Worm (Caenorhabditis elegans) whole organism, late embryonic: Measurements from ENCODE around the gene glb-7.

Source experiments
- C08G9.2 ChIP-seq: sonication (generic microtip); optimal IDR thresholded peaks from 2 replicates; lab custom pipeline; 2016; ENCODE audit warnings: mild to moderate bottlenecking, missing genetic modification characterization, moderate library complexity, missing compliant biosample characterization
- K02D7.2 ChIP-seq: sonication (generic microtip); optimal IDR thresholded peaks from 2 replicates; lab custom pipeline; 2017; ENCODE audit warnings: mild to moderate bottlenecking, missing genetic modification characterization, missing compliant biosample characterization
- K09A11.1 ChIP-seq: sonication (generic microtip); optimal IDR thresholded peaks from 2 replicates; lab custom pipeline; 2017; ENCODE audit warnings: antibody characterized with exemption, mild to moderate bottlenecking, missing genetic modification characterization, missing compliant biosample characterization; ENCODE audit not compliant: insufficient read depth
- T23F11.4 ChIP-seq: fragments of 200-800 bp; sonication (Bioruptor generic); optimal IDR thresholded peaks from 2 replicates; lab custom pipeline; 2018; ENCODE audit warnings: mild to moderate bottlenecking, missing genetic modification characterization, missing compliant biosample characterization
- Y22D7AL.16 ChIP-seq: sonication (generic microtip); optimal IDR thresholded peaks from 2 replicates; lab custom pipeline; 2016; ENCODE audit warnings: missing genetic modification characterization, missing compliant biosample characterization
- ahr-1 ChIP-seq: sonication (generic microtip); optimal IDR thresholded peaks from 2 replicates; lab custom pipeline; 2016; ENCODE audit warnings: missing genetic modification characterization, missing compliant biosample characterization
- ama-1 ChIP-seq: fragments of 150-350 bp; optimal IDR thresholded peaks from 2 replicates; lab custom pipeline; 2014
- ceh-18 ChIP-seq: sonication (generic microtip); optimal IDR thresholded peaks from 2 replicates; lab custom pipeline; 2016; ENCODE audit warnings: missing genetic modification characterization, missing compliant biosample characterization
- ceh-19 ChIP-seq: fragments of 200-800 bp; sonication (Bioruptor generic); optimal IDR thresholded peaks from 2 replicates; lab custom pipeline; 2018; ENCODE audit warnings: mild to moderate bottlenecking, missing genetic modification characterization, missing compliant biosample characterization
- ceh-24 ChIP-seq: sonication (generic microtip); optimal IDR thresholded peaks from 2 replicates; lab custom pipeline; 2016; ENCODE audit warnings: mild to moderate bottlenecking, missing genetic modification characterization, missing compliant biosample characterization
- ceh-30 ChIP-seq: fragments of 150-350 bp; optimal IDR thresholded peaks from 2 replicates; lab custom pipeline; 2014; ENCODE audit warnings: missing biosample characterization, missing genetic modification characterization
- ceh-45 ChIP-seq: fragments of 200-800 bp; sonication (Bioruptor generic); IDR thresholded peaks from 2 replicates; pipeline ENCODE4 v1.3.6; 2022; ENCODE audit warnings: missing genetic modification reagents, missing genetic modification characterization, missing compliant biosample characterization
- ceh-6 ChIP-seq: fragments of 200-800 bp; sonication (Bioruptor generic); optimal IDR thresholded peaks from 2 replicates; lab custom pipeline; 2018; ENCODE audit warnings: mild to moderate bottlenecking, missing genetic modification characterization, missing compliant biosample characterization
- dmd-4 ChIP-seq: sonication (generic microtip); optimal IDR thresholded peaks from 2 replicates; lab custom pipeline; 2016; ENCODE audit warnings: borderline replicate concordance, missing genetic modification characterization, missing compliant biosample characterization
- dve-1 ChIP-seq: sonication (generic microtip); optimal IDR thresholded peaks from 2 replicates; lab custom pipeline; 2017; ENCODE audit warnings: antibody characterized with exemption, mild to moderate bottlenecking, missing genetic modification characterization, missing compliant biosample characterization
- fkh-10 ChIP-seq: fragments of 150-350 bp; optimal IDR thresholded peaks from 2 replicates; lab custom pipeline; 2014; ENCODE audit warnings: missing biosample characterization, missing genetic modification reagents, missing genetic modification characterization
- fkh-6 ChIP-seq: sonication (generic microtip); optimal IDR thresholded peaks from 2 replicates; lab custom pipeline; 2016; ENCODE audit warnings: missing genetic modification characterization, missing compliant biosample characterization
- gmeb-2 ChIP-seq: sonication (generic microtip); optimal IDR thresholded peaks from 2 replicates; lab custom pipeline; 2016; ENCODE audit warnings: missing genetic modification characterization, inconsistent platforms, missing compliant biosample characterization
- hlh-15 ChIP-seq: sonication (generic microtip); optimal IDR thresholded peaks from 2 replicates; lab custom pipeline; 2016; ENCODE audit warnings: missing genetic modification characterization, missing compliant biosample characterization
- hlh-8 ChIP-seq: sonication (generic microtip); optimal IDR thresholded peaks from 2 replicates; lab custom pipeline; 2016; ENCODE audit warnings: missing genotype, missing genetic modification characterization, missing compliant biosample characterization
- lim-6 ChIP-seq: sonication (generic microtip); optimal IDR thresholded peaks from 2 replicates; lab custom pipeline; 2016; ENCODE audit warnings: missing genetic modification characterization, missing compliant biosample characterization
- lin-11 ChIP-seq: fragments of 200-800 bp; sonication (Bioruptor generic); optimal IDR thresholded peaks from 2 replicates; lab custom pipeline; 2018; ENCODE audit warnings: mild to moderate bottlenecking, missing genetic modification characterization, missing compliant biosample characterization
- nhr-11 ChIP-seq: fragments of 150-350 bp; optimal IDR thresholded peaks from 2 replicates; lab custom pipeline; 2014; ENCODE audit warnings: missing biosample characterization, missing genetic modification characterization
- nhr-232 ChIP-seq: sonication (generic microtip); optimal IDR thresholded peaks from 2 replicates; lab custom pipeline; 2016; ENCODE audit warnings: missing genetic modification characterization, missing compliant biosample characterization
- npax-4 ChIP-seq: sonication (generic microtip); optimal IDR thresholded peaks from 2 replicates; lab custom pipeline; 2016; ENCODE audit warnings: missing genetic modification characterization, missing compliant biosample characterization
- odd-2 ChIP-seq: sonication (generic microtip); optimal IDR thresholded peaks from 2 replicates; lab custom pipeline; 2017; ENCODE audit warnings: antibody characterized with exemption, mild to moderate bottlenecking, missing genetic modification characterization, missing compliant biosample characterization
- pax-1 ChIP-seq: fragments of 150-350 bp; optimal IDR thresholded peaks from 2 replicates; lab custom pipeline; 2014; ENCODE audit warnings: missing biosample characterization, missing genetic modification characterization
- pha-4 ChIP-seq: fragments of 150-350 bp; optimal IDR thresholded peaks from 2 replicates; lab custom pipeline; 2018; ENCODE audit warnings: missing biosample characterization, missing genetic modification reagents, missing genetic modification characterization
- ref-2 ChIP-seq: sonication (generic microtip); optimal IDR thresholded peaks from 2 replicates; lab custom pipeline; 2016; ENCODE audit warnings: missing genetic modification characterization, missing compliant biosample characterization
- sdc-2 ChIP-seq: sonication (generic microtip); optimal IDR thresholded peaks from 2 replicates; lab custom pipeline; 2016; ENCODE audit warnings: missing genotype, missing genetic modification characterization, missing compliant biosample characterization
- sox-2 ChIP-seq: fragments of 200-800 bp; sonication (Bioruptor generic); IDR thresholded peaks from 2 replicates; pipeline ENCODE4 v1.3.6; 2022; ENCODE audit warnings: missing genetic modification reagents, missing genetic modification characterization, missing compliant biosample characterization
- sox-4 ChIP-seq: sonication (generic microtip); optimal IDR thresholded peaks from 2 replicates; lab custom pipeline; 2017; ENCODE audit warnings: mild to moderate bottlenecking, missing genetic modification characterization, inconsistent platforms, missing compliant biosample characterization
- syd-9 ChIP-seq: sonication (generic microtip); optimal IDR thresholded peaks from 2 replicates; lab custom pipeline; 2016; ENCODE audit warnings: mild to moderate bottlenecking, missing genetic modification characterization, moderate library complexity, missing compliant biosample characterization
- tbx-2 ChIP-seq: sonication (generic microtip); optimal IDR thresholded peaks from 2 replicates; lab custom pipeline; 2016; ENCODE audit warnings: missing genetic modification characterization, missing compliant biosample characterization
- tbx-7 ChIP-seq: sonication (generic microtip); optimal IDR thresholded peaks from 2 replicates; lab custom pipeline; 2016; ENCODE audit warnings: missing genotype, missing genetic modification characterization, missing compliant biosample characterization
- ttx-3 ChIP-seq: sonication (generic microtip); optimal IDR thresholded peaks from 2 replicates; lab custom pipeline; 2016; ENCODE audit warnings: missing genetic modification reagents, missing genetic modification characterization, missing compliant biosample characterization
- unc-55 ChIP-seq: sonication (generic microtip); optimal IDR thresholded peaks from 2 replicates; lab custom pipeline; 2017; ENCODE audit warnings: missing biosample characterization, missing genetic modification reagents, missing genetic modification characterization
- unc-86 ChIP-seq: sonication (generic microtip); optimal IDR thresholded peaks from 2 replicates; lab custom pipeline; 2016; ENCODE audit warnings: missing genetic modification characterization, missing compliant biosample characterization
- zip-5 ChIP-seq: sonication (generic microtip); optimal IDR thresholded peaks from 2 replicates; lab custom pipeline; 2016; ENCODE audit warnings: missing genetic modification characterization, missing compliant biosample characterization
- ztf-16 ChIP-seq: sonication (generic microtip); optimal IDR thresholded peaks from 2 replicates; lab custom pipeline; 2017; ENCODE audit warnings: missing genetic modification characterization, missing compliant biosample characterization

glb-7 gene

ce11 chrIV:2083734-2084133 is 38.9 kb upstream of the glb-7 start, which contains the start of gene mca-2:
TSS of gene mca-2 (plus strand) at chrIV:2084034.
- no peak for TF ChIP-seq C08G9.2 (tag; lab: Kevin White, UChicago)
- TF ChIP-seq hlh-15, result no peak
- TF ChIP-seq K02D7.2 (tag; lab: Kevin White, UChicago), result no peak
- TF ChIP-seq ceh-30 (tag; lab: Kevin White, UChicago), result no peak

- TF ChIP-seq sdc-2 (tag; lab: Kevin White, UChicago) (no peak), ceh-24 (no peak), ceh-18 (tag; lab: Kevin White, UChicago) (no peak), ttx-3 (no peak), pha-4 (tag; lab: Kevin White, UChicago) (no peak), nhr-11 (no peak), Y22D7AL.16 (tag; lab: Kevin White, UChicago) (no peak), fkh-6 (tag; lab: Kevin White, UChicago) (no peak), odd-2 (tag; lab: Kevin White, UChicago) (no peak), syd-9 (tag; lab: Kevin White, UChicago) (no peak), ahr-1 (no peak), tbx-2 (tag; lab: Kevin White, UChicago) (no peak), ama-1 (lab: Kevin White, UChicago) (no peak), zip-5 (tag; lab: Kevin White, UChicago) (no peak)
- TF ChIP-seq, all 69 proteins: peak for 0
Measured at ce11 chrIV:2099771-2100170, 22.8 kb upstream of the glb-7 start, which contains the start of gene C23H5.11. TSS of gene C23H5.11 (minus strand) at chrIV:2099871.

- no peak for TF ChIP-seq T23F11.4 (GFP tag; lab: Kevin White, UChicago)
- no peak for TF ChIP-seq unc-86 (tag; lab: Kevin White, UChicago)
- TF ChIP-seq unc-55 (GFP tag; lab: Kevin White, UChicago), result no peak
- TF ChIP-seq tbx-7 (tag; lab: Kevin White, UChicago), result no peak
- TF ChIP-seq npax-4 (tag; lab: Kevin White, UChicago), result no peak
- TF ChIP-seq gmeb-2, result no peak
- no peak for TF ChIP-seq nhr-11
- no peak for TF ChIP-seq ttx-3
- TF ChIP-seq hlh-8 (tag; lab: Kevin White, UChicago), result no peak
- TF ChIP-seq ref-2 (tag; lab: Kevin White, UChicago), result no peak
- no peak for TF ChIP-seq ceh-6 (GFP tag; lab: Kevin White, UChicago)
- TF ChIP-seq ceh-18 (tag; lab: Kevin White, UChicago), result no peak
- TF ChIP-seq Y22D7AL.16 (tag; lab: Kevin White, UChicago), result no peak
- TF ChIP-seq lim-6 (tag; lab: Kevin White, UChicago), result no peak
- TF ChIP-seq K02D7.2 (tag; lab: Kevin White, UChicago), result no peak
- no peak for TF ChIP-seq K09A11.1 (tag; lab: Kevin White, UChicago)
- no peak for TF ChIP-seq fkh-10
- no peak for TF ChIP-seq sox-2 (GFP tag; lab: Robert Waterston, UW)
- TF ChIP-seq dmd-4 (tag; lab: Kevin White, UChicago), result no peak
- TF ChIP-seq, all 69 proteins: peak for 0
Measured at ce11 chrIV:2102793-2103192, 19.8 kb upstream of the glb-7 start, which contains the start of gene C23H5.15. TSS of gene C23H5.15 (minus strand) at chrIV:2102893.

ce11 chrIV:2106708-2107107 is 15.9 kb upstream of the glb-7 start:
- TF ChIP-seq ceh-45 (GFP tag; lab: Robert Waterston, UW) (no peak), ref-2 (tag; lab: Kevin White, UChicago) (no peak), sox-4 (tag; lab: Kevin White, UChicago) (no peak), ztf-16 (tag; lab: Kevin White, UChicago) (no peak), dve-1 (no peak), ceh-24 (no peak), lin-11 (tag; lab: Kevin White, UChicago) (no peak), ceh-19 (GFP tag; lab: Kevin White, UChicago) (no peak), sdc-2 (tag; lab: Kevin White, UChicago) (no peak), fkh-10 (no peak), ama-1 (lab: Kevin White, UChicago) (no peak), nhr-232 (tag; lab: Kevin White, UChicago) (no peak), npax-4 (tag; lab: Kevin White, UChicago) (no peak), zip-5 (tag; lab: Kevin White, UChicago) (no peak), tbx-2 (tag; lab: Kevin White, UChicago) (no peak), pax-1 (tag; lab: Kevin White, UChicago) (no peak)
